Fruit fly (Drosophila melanogaster) whole organism, prepupa: ENCODE results near the gene CG6454.

ENCODE experiments used
- Blimp-1 ChIP-seq: fragments of 200-800 bp; sonication (Bioruptor generic); optimal IDR thresholded peaks from 3 replicates; lab custom pipeline; 2017; ENCODE audit warnings: missing biosample characterization, missing genetic modification characterization, mild to moderate bottlenecking, moderate library complexity, missing genetic modification reagents
- Smox ChIP-seq: fragments of 200-800 bp; sonication (Bioruptor generic); optimal IDR thresholded peaks from 3 replicates; lab custom pipeline; 2016; ENCODE audit warnings: missing biosample characterization, missing genetic modification characterization
- eg ChIP-seq: fragments of 200-800 bp; sonication (Bioruptor generic); IDR thresholded peaks from 3 replicates; pipeline ENCODE4 v1.3.6; 2022; ENCODE audit warnings: missing biosample characterization, missing genetic modification characterization
- fd85E ChIP-seq: fragments of 200-800 bp; sonication (Bioruptor generic); optimal IDR thresholded peaks from 3 replicates; lab custom pipeline; 2016; ENCODE audit warnings: missing biosample characterization, missing genetic modification characterization

DNA sequence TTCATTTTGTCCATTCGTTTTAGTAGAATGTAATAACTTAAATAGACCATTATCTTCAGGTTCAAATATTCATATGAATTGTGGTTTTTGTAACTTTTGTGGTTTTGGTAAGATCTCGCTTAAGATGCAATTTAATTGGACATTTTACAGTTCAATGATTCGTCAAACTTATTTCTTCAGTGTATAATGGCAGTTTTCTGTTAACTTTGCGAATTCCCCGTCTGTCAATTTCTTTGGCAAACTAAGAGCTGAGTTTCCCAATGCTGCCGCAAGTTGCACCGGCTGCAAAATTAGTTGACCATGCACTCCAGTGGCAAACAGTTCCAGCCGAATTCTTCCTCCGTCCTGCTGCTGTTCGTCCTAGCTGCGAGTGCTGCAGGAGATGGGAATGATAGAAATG lies 27.6 kb downstream of the CG6454 start, which contains the start of gene CG33342:
- TF ChIP-seq Smox (GFP tag; lab: Kevin White, UChicago) (no peak), fd85E (GFP tag; lab: Kevin White, UChicago) (no peak), eg (GFP tag; lab: Robert Waterston, UW) (no peak), Blimp-1 (no peak)
